Worm (Caenorhabditis elegans) whole organism, L3 larva: ENCODE measurements around the gene sysm-1.

Experiments used
- elt-3 ChIP-seq, 3 experiments: fragments of 150-350 bp in 1 of 3; sonication (generic microtip) in 2 of 3; optimal IDR thresholded peaks; 2 replicates in 2 of 3; 4 replicates in 1 of 3; lab custom pipeline; 2014 to 2017; ENCODE audit warnings: missing biosample characterization in 3 of 3, missing genetic modification characterization in 3 of 3
- fos-1 ChIP-seq: fragments of 150-350 bp; optimal IDR thresholded peaks from 2 replicates; lab custom pipeline; 2014; ENCODE audit warnings: missing biosample characterization, missing genetic modification characterization
- nhr-76 ChIP-seq: fragments of 150-350 bp; sonication (generic microtip); optimal IDR thresholded peaks from 5 replicates; lab custom pipeline; 2014; ENCODE audit warnings: missing biosample characterization, missing genetic modification characterization
- pha-4 ChIP-seq: fragments of 150-350 bp; optimal IDR thresholded peaks from 2 replicates; lab custom pipeline; 2014; ENCODE audit warnings: missing biosample characterization, missing genetic modification reagents, missing genetic modification characterization

- no peak for TF ChIP-seq elt-3 (tag; optimal IDR thresholded peaks at IDR 0.05; lab: Kevin White, UChicago)
- no peak for TF ChIP-seq fos-1 (tag; lab: Kevin White, UChicago)
- TF ChIP-seq nhr-76 (tag; lab: Kevin White, UChicago): no peak
- no peak for TF ChIP-seq pha-4 (tag; lab: Kevin White, UChicago)
Observed at ce11 chrII:9120813-9121554, 38.0 kb upstream of the sysm-1 start.
